Worm (Caenorhabditis elegans) whole organism, mixed stage, embryonic: Measurements from ENCODE around the gene T07G12.4.

ENCODE experiments used
- M03D4.4 ChIP-seq: sonication (generic microtip); optimal IDR thresholded peaks from 2 replicates; lab custom pipeline; 2017; ENCODE audit warnings: mild to moderate bottlenecking, missing genetic modification characterization, missing compliant biosample characterization
- bed-3 ChIP-seq: fragments of 200-800 bp; sonication (Bioruptor generic); optimal IDR thresholded peaks from 3 replicates; lab custom pipeline; 2018; ENCODE audit warnings: mild to moderate bottlenecking, missing genetic modification characterization, moderate library complexity, missing compliant biosample characterization
- blmp-1 ChIP-seq: fragments of 150-350 bp; optimal IDR thresholded peaks from 2 replicates; lab custom pipeline; 2014; ENCODE audit warnings: missing biosample characterization, missing genetic modification characterization
- ceh-39 ChIP-seq: fragments of 150-350 bp; optimal IDR thresholded peaks from 2 replicates; lab custom pipeline; 2014; ENCODE audit warnings: missing biosample characterization, missing genetic modification characterization
- ceh-43 ChIP-seq: fragments of 200-800 bp; sonication (Bioruptor generic); optimal IDR thresholded peaks from 2 replicates; lab custom pipeline; 2018; ENCODE audit warnings: mild to moderate bottlenecking, missing genetic modification characterization, moderate library complexity, missing compliant biosample characterization
- ceh-83 ChIP-seq: fragments of 200-800 bp; sonication (Bioruptor generic); optimal IDR thresholded peaks from 2 replicates; lab custom pipeline; 2018; ENCODE audit warnings: mild to moderate bottlenecking, missing genetic modification characterization, missing compliant biosample characterization
- ces-1 ChIP-seq: fragments of 150-350 bp; optimal IDR thresholded peaks from 2 replicates; lab custom pipeline; 2014; ENCODE audit warnings: missing biosample characterization, missing genetic modification reagents, missing genetic modification characterization
- cnd-1 ChIP-seq: fragments of 200-800 bp; sonication (Bioruptor generic); optimal IDR thresholded peaks from 2 replicates; lab custom pipeline; 2018; ENCODE audit warnings: mild to moderate bottlenecking, missing genetic modification characterization, missing compliant biosample characterization
- drap-1 ChIP-seq: fragments of 200-800 bp; sonication (Bioruptor generic); optimal IDR thresholded peaks from 3 replicates; lab custom pipeline; 2018; ENCODE audit warnings: mild to moderate bottlenecking, missing genetic modification characterization, missing compliant biosample characterization
- elt-1 ChIP-seq: sonication (generic microtip); optimal IDR thresholded peaks from 2 replicates; lab custom pipeline; 2017; ENCODE audit warnings: missing genetic modification characterization, mild to moderate bottlenecking, missing compliant biosample characterization, antibody characterized with exemption, moderate library complexity, borderline replicate concordance; ENCODE audit not compliant: insufficient read depth
- flh-1 ChIP-seq: fragments of 200-800 bp; sonication (Bioruptor generic); optimal IDR thresholded peaks from 2 replicates; lab custom pipeline; 2018; ENCODE audit warnings: mild to moderate bottlenecking, missing genetic modification characterization, moderate library complexity, missing compliant biosample characterization
- hlh-1 ChIP-seq: fragments of 150-350 bp; optimal IDR thresholded peaks from 2 replicates; lab custom pipeline; 2014; ENCODE audit warnings: missing biosample characterization, missing genetic modification reagents, missing genetic modification characterization
- lin-13 ChIP-seq: fragments of 150-350 bp; optimal IDR thresholded peaks from 2 replicates; lab custom pipeline; 2014; ENCODE audit warnings: missing biosample characterization, missing genetic modification characterization
- lin-32 ChIP-seq: fragments of 200-800 bp; sonication (Bioruptor generic); optimal IDR thresholded peaks from 2 replicates; lab custom pipeline; 2018; ENCODE audit warnings: mild to moderate bottlenecking, missing genetic modification characterization, missing compliant biosample characterization
- mab-5 ChIP-seq: fragments of 150-350 bp; optimal IDR thresholded peaks from 2 replicates; lab custom pipeline; 2014; ENCODE audit warnings: missing biosample characterization, missing genetic modification characterization
- mep-1 ChIP-seq: fragments of 150-350 bp; optimal IDR thresholded peaks from 2 replicates; lab custom pipeline; 2017; ENCODE audit warnings: missing biosample characterization, missing genetic modification reagents, missing genetic modification characterization, inconsistent platforms
- mls-2 ChIP-seq: sonication (generic microtip); optimal IDR thresholded peaks from 2 replicates; lab custom pipeline; 2016; ENCODE audit warnings: mild to moderate bottlenecking, missing genetic modification characterization, moderate library complexity, missing compliant biosample characterization
- nhr-12 ChIP-seq: fragments of 150-350 bp; optimal IDR thresholded peaks from 2 replicates; lab custom pipeline; 2014; ENCODE audit warnings: missing biosample characterization, missing genetic modification characterization
- nhr-2 ChIP-seq: fragments of 150-350 bp; optimal IDR thresholded peaks from 2 replicates; lab custom pipeline; 2014; ENCODE audit warnings: missing biosample characterization, missing genetic modification characterization
- nhr-76 ChIP-seq: sonication (generic microtip); optimal IDR thresholded peaks from 2 replicates; lab custom pipeline; 2017; ENCODE audit warnings: missing biosample characterization, missing genetic modification characterization
- pha-4 ChIP-seq: fragments of 150-350 bp; optimal IDR thresholded peaks from 2 replicates; lab custom pipeline; 2018; ENCODE audit warnings: missing biosample characterization, missing genetic modification reagents, missing genetic modification characterization
- sem-2 ChIP-seq: fragments of 200-800 bp; sonication (Bioruptor generic); optimal IDR thresholded peaks from 2 replicates; lab custom pipeline; 2018; ENCODE audit warnings: mild to moderate bottlenecking, missing genetic modification characterization, missing compliant biosample characterization
- snpc-4 ChIP-seq: fragments of 150-350 bp; optimal IDR thresholded peaks from 2 replicates; lab custom pipeline; 2014; ENCODE audit warnings: missing biosample characterization, missing genetic modification characterization
- sptf-1 ChIP-seq: sonication (generic microtip); optimal IDR thresholded peaks from 2 replicates; lab custom pipeline; 2017; ENCODE audit warnings: mild to moderate bottlenecking, missing genetic modification characterization, moderate library complexity, missing compliant biosample characterization
- unc-120 ChIP-seq: sonication (generic microtip); optimal IDR thresholded peaks from 2 replicates; lab custom pipeline; 2017; ENCODE audit warnings: missing genetic modification characterization, missing compliant biosample characterization; ENCODE audit not compliant: poor library complexity, severe bottlenecking
- unc-39 ChIP-seq: fragments of 150-350 bp; optimal IDR thresholded peaks from 2 replicates; lab custom pipeline; 2014; ENCODE audit warnings: missing biosample characterization, missing genetic modification characterization
- unc-62 ChIP-seq: fragments of 150-350 bp; optimal IDR thresholded peaks from 2 replicates; lab custom pipeline; 2014; ENCODE audit warnings: missing biosample characterization, missing genetic modification reagents, missing genetic modification characterization
- ztf-11 ChIP-seq: fragments of 150-350 bp; optimal IDR thresholded peaks from 2 replicates; lab custom pipeline; 2014; ENCODE audit warnings: missing biosample characterization, missing genetic modification characterization

T07G12.4 gene

ce11 chrIV:10505016-10505415 lies 33.5 kb downstream of the T07G12.4 start:
- TF ChIP-seq ztf-11 = no peak
- TF ChIP-seq bed-3 (GFP tag; lab: Kevin White, UChicago) = no peak
- TF ChIP-seq ces-1 (GFP tag; lab: Kevin White, UChicago) = peak; percentile 70
- TF ChIP-seq mls-2 = no peak
- no peak for TF ChIP-seq unc-39 (tag; lab: Kevin White, UChicago)
- TF ChIP-seq unc-120 = peak; percentile 0
- TF ChIP-seq elt-1 (tag; lab: Kevin White, UChicago) = no peak
- peak; percentile 4 for TF ChIP-seq unc-62 (GFP tag; lab: Kevin White, UChicago)
- no peak for TF ChIP-seq lin-32 (GFP tag; lab: Kevin White, UChicago)
- TF ChIP-seq hlh-1 = no peak
- TF ChIP-seq cnd-1 = no peak
- no peak for TF ChIP-seq flh-1 (GFP tag; lab: Kevin White, UChicago)

- TF ChIP-seq nhr-12 (tag; lab: Kevin White, UChicago) = no peak
- TF ChIP-seq ceh-39 = no peak
- TF ChIP-seq unc-62 (GFP tag; lab: Kevin White, UChicago) = peak; percentile 33
- TF ChIP-seq ztf-11 = no peak
- TF ChIP-seq lin-13 = no peak
- TF ChIP-seq ceh-83 (GFP tag; lab: Kevin White, UChicago) = no peak
- peak; percentile 33 for TF ChIP-seq M03D4.4 (tag; lab: Kevin White, UChicago)
- no peak for TF ChIP-seq unc-39 (tag; lab: Kevin White, UChicago)
- no peak for TF ChIP-seq blmp-1 (tag; lab: Kevin White, UChicago)
- peak; percentile 8 for TF ChIP-seq sptf-1 (tag; lab: Kevin White, UChicago)
- TF ChIP-seq nhr-76 (tag; lab: Kevin White, UChicago) = no peak
- no peak for TF ChIP-seq ceh-43 (GFP tag; lab: Kevin White, UChicago)
- peak; percentile 19 for TF ChIP-seq pha-4 (tag; lab: Kevin White, UChicago)
- TF ChIP-seq nhr-2 = no peak
- TF ChIP-seq sem-2 (GFP tag; lab: Kevin White, UChicago) = no peak
- no peak for TF ChIP-seq elt-1 (tag; lab: Kevin White, UChicago)
- TF ChIP-seq cnd-1 = peak; percentile 4
- peak; percentile 13 for TF ChIP-seq mls-2
- TF ChIP-seq drap-1 (GFP tag; lab: Kevin White, UChicago) = peak; percentile 9
- TF ChIP-seq ces-1 (GFP tag; lab: Kevin White, UChicago) = peak; percentile 51
- TF ChIP-seq hlh-1 = peak; percentile 34
- peak; percentile 90 for TF ChIP-seq unc-120
Measured at ce11 chrIV:10503750-10504232, 34.7 kb downstream of the T07G12.4 start.

ce11 chrIV:10502345-10502744 lies 36.1 kb downstream of the T07G12.4 start:
- TF ChIP-seq unc-120 = peak; percentile 4
- TF ChIP-seq hlh-1 = peak; percentile 13
- TF ChIP-seq sem-2 (GFP tag; lab: Kevin White, UChicago) = no peak

DNA sequence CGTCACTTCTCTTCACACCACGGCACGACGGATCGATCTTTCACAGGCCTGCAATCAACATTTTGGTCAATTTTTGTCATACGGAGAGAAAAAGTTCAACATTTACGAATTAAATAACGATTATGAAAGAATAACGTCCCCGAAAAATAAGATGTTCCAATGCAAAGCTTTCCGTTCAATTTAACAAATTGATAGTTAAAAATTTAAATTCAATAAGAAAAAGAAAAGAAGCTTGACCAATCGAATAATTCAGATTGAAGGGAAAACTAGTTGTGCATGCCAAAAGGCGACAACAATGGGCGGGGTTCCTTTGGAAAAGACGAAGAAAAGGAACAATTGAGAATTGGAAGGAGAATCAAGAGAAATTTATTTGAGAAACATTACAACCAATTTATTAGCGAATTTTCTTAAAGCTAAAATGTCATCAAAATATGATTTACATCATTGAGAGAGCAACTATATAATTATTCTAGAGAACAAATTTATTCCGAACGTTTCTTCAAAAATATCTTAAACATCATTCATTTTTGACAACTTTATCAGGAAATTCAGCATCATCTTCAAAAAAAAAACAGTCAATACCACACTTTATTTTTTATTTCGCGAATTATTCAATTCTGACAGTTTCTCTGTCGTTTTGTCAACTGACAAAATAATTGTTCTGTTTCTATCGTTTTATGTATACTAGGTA lies 36.8 kb downstream of the T07G12.4 start, which contains the start of gene tax-6:
TSS of gene tax-6 (minus strand) at position 51 of the 691 bp plus-strand sequence.
- TF ChIP-seq lin-13 (no peak), ces-1 (GFP tag; lab: Kevin White, UChicago) (peak; percentile 7)

- TF ChIP-seq snpc-4 (tag; lab: Kevin White, UChicago) = no peak
- no peak for TF ChIP-seq ceh-39
- TF ChIP-seq elt-1 (tag; lab: Kevin White, UChicago) = no peak
- TF ChIP-seq ces-1 (GFP tag; lab: Kevin White, UChicago) = peak; percentile 75
- no peak for TF ChIP-seq M03D4.4 (tag; lab: Kevin White, UChicago)
- no peak for TF ChIP-seq mls-2
- no peak for TF ChIP-seq mab-5
- TF ChIP-seq ceh-83 (GFP tag; lab: Kevin White, UChicago) = no peak
Measured at ce11 chrIV:10500481-10500880, 38.0 kb downstream of the T07G12.4 start.

DNA sequence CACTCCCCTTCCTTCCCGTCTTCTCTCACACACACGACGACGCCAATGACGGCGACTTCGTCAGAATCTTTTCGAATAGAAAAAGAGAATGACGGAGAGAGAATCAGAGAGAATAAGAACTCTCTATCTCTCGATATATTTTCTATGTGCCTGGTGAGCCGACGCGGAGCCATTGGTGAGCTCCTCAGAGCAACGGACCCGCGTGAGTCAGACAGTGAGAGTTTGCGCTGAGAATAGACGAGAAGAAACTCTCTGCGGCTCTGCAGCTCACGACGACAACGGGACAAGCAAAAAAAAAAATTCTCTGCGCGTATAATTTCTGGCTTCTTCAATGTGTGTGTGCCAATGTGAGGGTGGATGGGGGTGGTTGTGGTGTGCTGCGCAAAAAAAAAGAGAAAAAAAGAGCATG lies 38.5 kb downstream of the T07G12.4 start:
- TF ChIP-seq ces-1 (GFP tag; lab: Kevin White, UChicago) (peak; percentile 22), unc-62 (GFP tag; lab: Kevin White, UChicago) (peak; percentile 17), sptf-1 (tag; lab: Kevin White, UChicago) (peak; percentile 36), mep-1 (tag; lab: Kevin White, UChicago) (peak; percentile 7), ceh-39 (no peak), mls-2 (peak; percentile 9)
- TF ChIP-seq, all 35 proteins: peak for 5
